Worm (Caenorhabditis elegans) whole organism, L4 larva: ENCODE data around the gene ssr-2.

Experiments
- F44E2.7 ChIP-seq: fragments of 200-800 bp; sonication (Bioruptor generic); IDR thresholded peaks from 2 replicates; pipeline ENCODE4 v2.1.2; 2022; ENCODE audit warnings: missing genetic modification characterization, missing compliant biosample characterization
- T20F7.1 ChIP-seq: fragments of 200-800 bp; sonication (Bioruptor generic); optimal IDR thresholded peaks from 2 replicates; lab custom pipeline; 2018; ENCODE audit warnings: mild to moderate bottlenecking, missing genetic modification characterization, missing compliant biosample characterization
- Y5F2A.4 ChIP-seq: fragments of 200-800 bp; sonication (Bioruptor generic); optimal IDR thresholded peaks from 2 replicates; lab custom pipeline; 2018; ENCODE audit warnings: mild to moderate bottlenecking, missing genetic modification characterization, missing compliant biosample characterization
- ZK337.2 ChIP-seq: fragments of 200-800 bp; sonication (Bioruptor generic); IDR thresholded peaks from 2 replicates; pipeline ENCODE4 v1.3.6; 2022; ENCODE audit warnings: missing genetic modification reagents, missing genetic modification characterization, missing compliant biosample characterization
- aly-2 ChIP-seq: sonication (generic microtip); optimal IDR thresholded peaks from 2 replicates; lab custom pipeline; 2018; ENCODE audit warnings: missing biosample characterization, missing genetic modification characterization
- ama-1 ChIP-seq: fragments of 150-350 bp; optimal IDR thresholded peaks from 2 replicates; lab custom pipeline; 2014; ENCODE audit warnings: inconsistent platforms, mixed read lengths
- attf-4 ChIP-seq: sonication (generic microtip); optimal IDR thresholded peaks from 3 replicates; lab custom pipeline; 2017; ENCODE audit warnings: missing biosample characterization, missing genetic modification characterization
- ceh-20 ChIP-seq: fragments of 200-800 bp; sonication (Bioruptor generic); IDR thresholded peaks from 2 replicates; pipeline ENCODE4 v1.3.6; 2022; ENCODE audit warnings: missing genetic modification reagents, missing genetic modification characterization, missing compliant biosample characterization
- ceh-44 ChIP-seq: fragments of 200-800 bp; sonication (Bioruptor generic); IDR thresholded peaks from 2 replicates; pipeline ENCODE4 v1.3.6; 2022; ENCODE audit warnings: missing genetic modification reagents, missing genetic modification characterization, missing compliant biosample characterization
- ceh-62 ChIP-seq: sonication (generic microtip); optimal IDR thresholded peaks from 2 replicates; lab custom pipeline; 2017; ENCODE audit warnings: missing biosample characterization, missing genetic modification characterization
- ceh-82 ChIP-seq: sonication (generic microtip); optimal IDR thresholded peaks from 2 replicates; lab custom pipeline; 2017; ENCODE audit warnings: missing biosample characterization, missing genetic modification characterization
- ces-1 ChIP-seq: fragments of 150-350 bp; sonication (generic microtip); optimal IDR thresholded peaks from 4 replicates; lab custom pipeline; 2014; ENCODE audit warnings: missing biosample characterization, missing genetic modification reagents, missing genetic modification characterization
- dmd-6 ChIP-seq: fragments of 200-800 bp; sonication (Bioruptor generic); IDR thresholded peaks from 2 replicates; pipeline ENCODE4 v1.3.6; 2022; ENCODE audit warnings: missing genetic modification reagents, missing genetic modification characterization, missing compliant biosample characterization
- dmd-9 ChIP-seq: fragments of 200-800 bp; sonication (Bioruptor generic); IDR thresholded peaks from 2 replicates; pipeline ENCODE4 v1.3.6; 2022; ENCODE audit warnings: missing genetic modification reagents, missing genetic modification characterization, missing compliant biosample characterization
- duxl-1 ChIP-seq: sonication (generic microtip); optimal IDR thresholded peaks from 2 replicates; lab custom pipeline; 2016; ENCODE audit warnings: mild to moderate bottlenecking, missing genetic modification characterization, moderate library complexity, missing compliant biosample characterization; ENCODE audit not compliant: poor library complexity
- dve-1 ChIP-seq: sonication (generic microtip); optimal IDR thresholded peaks from 2 replicates; lab custom pipeline; 2017; ENCODE audit warnings: antibody characterized with exemption, mild to moderate bottlenecking, missing genetic modification characterization, missing compliant biosample characterization; ENCODE audit not compliant: insufficient read depth
- egl-27 ChIP-seq: sonication (generic microtip); optimal IDR thresholded peaks from 3 replicates; lab custom pipeline; 2017; ENCODE audit warnings: missing biosample characterization, missing genetic modification reagents, missing genetic modification characterization
- egl-43 ChIP-seq: fragments of 200-800 bp; sonication (Bioruptor generic); IDR thresholded peaks from 2 replicates; pipeline ENCODE4 v1.3.6; 2022; ENCODE audit warnings: missing genetic modification reagents, missing genetic modification characterization, missing compliant biosample characterization
- gei-8 ChIP-seq: fragments of 200-800 bp; sonication (Bioruptor generic); optimal IDR thresholded peaks from 2 replicates; lab custom pipeline; 2018; ENCODE audit warnings: mild to moderate bottlenecking, missing genetic modification characterization, missing compliant biosample characterization
- hif-1 ChIP-seq, 2 experiments: sonication (generic microtip); optimal IDR thresholded peaks; 2 replicates each; lab custom pipeline; 2016 to 2017; ENCODE audit warnings: missing compliant biosample characterization in 2 of 2, missing genetic modification characterization in 2 of 2, missing genetic modification reagents in 2 of 2, missing genotype in 2 of 2, mild to moderate bottlenecking in 1 of 2
- hlh-30 ChIP-seq: sonication (generic microtip); optimal IDR thresholded peaks from 2 replicates; lab custom pipeline; 2017; ENCODE audit warnings: antibody characterized with exemption, mild to moderate bottlenecking, missing genetic modification characterization, missing compliant biosample characterization; ENCODE audit not compliant: insufficient read depth
- jun-1 ChIP-seq: fragments of 150-350 bp; optimal IDR thresholded peaks from 2 replicates; lab custom pipeline; 2014; ENCODE audit warnings: missing biosample characterization, missing genetic modification reagents, missing genetic modification characterization
- lim-7 ChIP-seq: fragments of 200-800 bp; sonication (Bioruptor generic); IDR thresholded peaks from 2 replicates; pipeline ENCODE4 v1.3.6; 2022; ENCODE audit warnings: missing genetic modification characterization, missing compliant biosample characterization
- lin-1 ChIP-seq: fragments of 200-800 bp; sonication (Bioruptor generic); IDR thresholded peaks from 2 replicates; pipeline ENCODE4 v1.3.6; 2022; ENCODE audit warnings: missing genetic modification reagents, missing genetic modification characterization, missing compliant biosample characterization
- lin-13 ChIP-seq: fragments of 150-350 bp; optimal IDR thresholded peaks from 2 replicates; lab custom pipeline; 2014; ENCODE audit warnings: missing biosample characterization, missing genetic modification reagents, missing genetic modification characterization
- lin-15B ChIP-seq: fragments of 150-350 bp; sonication (generic microtip); optimal IDR thresholded peaks from 3 replicates; lab custom pipeline; 2014; ENCODE audit warnings: missing biosample characterization, missing genetic modification characterization
- mdl-1 ChIP-seq, 2 experiments: fragments of 150-350 bp in 1 of 2; sonication (generic microtip) in 1 of 2; optimal IDR thresholded peaks; 2 replicates each; lab custom pipeline; 2014 to 2017; ENCODE audit warnings: missing biosample characterization in 2 of 2, missing genetic modification characterization in 2 of 2
- mep-1 ChIP-seq: fragments of 150-350 bp; sonication (generic microtip); optimal IDR thresholded peaks from 3 replicates; lab custom pipeline; 2014; ENCODE audit warnings: missing biosample characterization, missing genetic modification characterization
- mxl-2 ChIP-seq: fragments of 200-800 bp; sonication (Bioruptor generic); conservative IDR thresholded peaks from 2 replicates; pipeline ENCODE4 v1.3.6; 2022; ENCODE audit warnings: missing genetic modification reagents, missing genetic modification characterization, missing compliant biosample characterization
- nhr-10 ChIP-seq: fragments of 150-350 bp; optimal IDR thresholded peaks from 2 replicates; lab custom pipeline; 2014; ENCODE audit warnings: missing biosample characterization, missing genetic modification characterization
- nhr-102 ChIP-seq: sonication (generic microtip); optimal IDR thresholded peaks from 2 replicates; lab custom pipeline; 2016; ENCODE audit warnings: mild to moderate bottlenecking, missing genetic modification characterization, moderate library complexity, missing compliant biosample characterization
- nhr-11 ChIP-seq: fragments of 150-350 bp; optimal IDR thresholded peaks from 2 replicates; lab custom pipeline; 2014; ENCODE audit warnings: missing biosample characterization, missing genetic modification characterization
- nhr-41 ChIP-seq: fragments of 200-800 bp; sonication (Bioruptor generic); IDR thresholded peaks from 2 replicates; pipeline ENCODE4 v1.3.6; 2022; ENCODE audit warnings: missing genetic modification reagents, missing genetic modification characterization, missing compliant biosample characterization
- nhr-76 ChIP-seq: fragments of 150-350 bp; optimal IDR thresholded peaks from 2 replicates; lab custom pipeline; 2014; ENCODE audit warnings: missing biosample characterization, missing genetic modification characterization
- pha-4 ChIP-seq, 2 experiments: fragments of 150-350 bp in 1 of 2; fragments of 200-800 bp in 1 of 2; sonication (Bioruptor generic) in 1 of 2; IDR thresholded peaks in 1 of 2; optimal IDR thresholded peaks in 1 of 2; 2 replicates each; pipeline versions ENCODE4 v1.3.6 to Lab custom; 2014 to 2022; ENCODE audit warnings: missing genetic modification characterization in 2 of 2, missing genetic modification reagents in 2 of 2, missing biosample characterization in 1 of 2, missing compliant biosample characterization in 1 of 2
- php-3 ChIP-seq: fragments of 200-800 bp; sonication (Bioruptor generic); IDR thresholded peaks from 2 replicates; pipeline ENCODE4 v1.3.6; 2022; ENCODE audit warnings: missing genetic modification reagents, missing genetic modification characterization, missing compliant biosample characterization
- saeg-2 ChIP-seq: fragments of 200-800 bp; sonication (Bioruptor generic); IDR thresholded peaks from 2 replicates; pipeline ENCODE4 v1.3.6; 2022; ENCODE audit warnings: missing genetic modification reagents, missing genetic modification characterization, missing compliant biosample characterization
- set-16 ChIP-seq: fragments of 200-800 bp; sonication (Bioruptor generic); IDR thresholded peaks from 2 replicates; pipeline ENCODE4 v1.3.6; 2022; ENCODE audit warnings: missing genetic modification reagents, missing genetic modification characterization, missing compliant biosample characterization
- spr-1 ChIP-seq: sonication (generic microtip); optimal IDR thresholded peaks from 2 replicates; lab custom pipeline; 2016; ENCODE audit warnings: mild to moderate bottlenecking, missing genetic modification characterization, missing compliant biosample characterization
- spr-3 ChIP-seq: fragments of 200-800 bp; sonication (Bioruptor generic); optimal IDR thresholded peaks from 2 replicates; lab custom pipeline; 2018; ENCODE audit warnings: mild to moderate bottlenecking, missing genetic modification characterization, missing compliant biosample characterization
- tag-97 ChIP-seq: fragments of 200-800 bp; sonication (Bioruptor generic); IDR thresholded peaks from 2 replicates; pipeline ENCODE4 v1.3.6; 2022; ENCODE audit warnings: missing genetic modification characterization, missing compliant biosample characterization
- unc-39 ChIP-seq: sonication (generic microtip); optimal IDR thresholded peaks from 2 replicates; lab custom pipeline; 2017; ENCODE audit warnings: missing biosample characterization, missing genetic modification characterization
- unc-62 ChIP-seq, 3 experiments: fragments of 150-350 bp in 1 of 3; sonication (generic microtip); optimal IDR thresholded peaks in 2 of 3; peaks in 1 of 3; 1 replicate in 1 of 3; 2 replicates in 2 of 3; lab custom pipeline; 2014 to 2017; ENCODE audit warnings: missing biosample characterization in 3 of 3, missing genetic modification characterization in 3 of 3, missing genetic modification reagents in 3 of 3, missing genotype in 1 of 3
- vab-7 ChIP-seq: fragments of 200-800 bp; sonication (Bioruptor generic); IDR thresholded peaks from 2 replicates; pipeline ENCODE4 v1.3.6; 2022; ENCODE audit warnings: missing genetic modification reagents, missing genetic modification characterization, missing compliant biosample characterization
- zag-1 ChIP-seq: fragments of 150-350 bp; optimal IDR thresholded peaks from 2 replicates; lab custom pipeline; 2014; ENCODE audit warnings: missing biosample characterization, missing genetic modification characterization
- zfp-3 ChIP-seq: fragments of 200-800 bp; sonication (Bioruptor generic); conservative IDR thresholded peaks from 2 replicates; pipeline ENCODE4 v1.3.6; 2022; ENCODE audit warnings: missing genetic modification reagents, missing genetic modification characterization, missing compliant biosample characterization
- zip-11 ChIP-seq: fragments of 200-800 bp; sonication (Bioruptor generic); IDR thresholded peaks from 2 replicates; pipeline ENCODE4 v1.3.6; 2022; ENCODE audit warnings: missing genetic modification characterization, missing compliant biosample characterization

ssr-2 gene

ce11 chrX:2838619-2839018, 11.1 kb upstream of the ssr-2 start (continued):
- TF ChIP-seq saeg-2 (no peak), dve-1 (tag; lab: Kevin White, UChicago) (peak; percentile 37), unc-62 (GFP tag; optimal IDR thresholded peaks at IDR 0.05 in 1 of 2; lab: Kevin White, UChicago) (no peak), unc-62 (tag; optimal IDR thresholded peaks at IDR 0.05; lab: Kevin White, UChicago) (no peak), gei-8 (GFP tag; lab: Kevin White, UChicago) (no peak), ceh-44 (GFP tag; lab: Robert Waterston, UW) (no peak), vab-7 (GFP tag; lab: Robert Waterston, UW) (no peak), spr-1 (tag; lab: Kevin White, UChicago) (no peak), aly-2 (no peak), attf-4 (no peak), mdl-1 (tag; optimal IDR thresholded peaks at IDR 0.05; lab: Kevin White, UChicago) (no peak), ceh-20 (no peak), tag-97 (no peak), lin-13 (no peak), lin-1 (GFP tag; lab: Robert Waterston, UW) (no peak), Y5F2A.4 (no peak)

ce11 chrX:2837477-2837876, 9.9 kb upstream of the ssr-2 start:
- TF ChIP-seq unc-39 (no peak), ceh-82 (tag; lab: Kevin White, UChicago) (no peak), zag-1 (tag; lab: Kevin White, UChicago) (no peak), nhr-41 (GFP tag; lab: Robert Waterston, UW) (no peak), dmd-6 (peak; percentile 32; the same call in 1 of the 2 replicates), ZK337.2 (GFP tag; lab: Robert Waterston, UW) (no peak), duxl-1 (no peak), nhr-11 (tag; lab: Kevin White, UChicago) (no peak), spr-3 (GFP tag; lab: Kevin White, UChicago) (no peak), dmd-9 (GFP tag; lab: Robert Waterston, UW) (no peak), mdl-1 (tag; optimal IDR thresholded peaks at IDR 0.05; lab: Kevin White, UChicago) (peak in 1 of 2 experiments; percentile 18), mxl-2 (GFP tag; lab: Robert Waterston, UW) (no peak), hif-1 (tag; optimal IDR thresholded peaks at IDR 0.05; lab: Kevin White, UChicago) (no peak), nhr-76 (tag; lab: Kevin White, UChicago) (no peak), attf-4 (no peak), mep-1 (tag; lab: Kevin White, UChicago) (no peak), jun-1 (tag; lab: Kevin White, UChicago) (no peak), hlh-30 (tag; lab: Kevin White, UChicago) (peak; percentile 21), F44E2.7 (GFP tag; lab: Robert Waterston, UW) (no peak), egl-43 (GFP tag; lab: Robert Waterston, UW) (no peak), set-16 (no peak), ces-1 (GFP tag; lab: Kevin White, UChicago) (no peak), nhr-102 (no peak), lin-15B (no peak), vab-7 (GFP tag; lab: Robert Waterston, UW) (no peak), ama-1 (lab: Kevin White, UChicago) (no peak), php-3 (peak; percentile 57; the same call in 1 of the 2 replicates), egl-27 (tag; lab: Kevin White, UChicago) (no peak), zfp-3 (no peak), nhr-10 (no peak), pha-4 (GFP tag; IDR thresholded peaks at IDR 0.05; lab: Robert Waterston, UW) (no peak), pha-4 (tag; optimal IDR thresholded peaks at IDR 0.05; lab: Kevin White, UChicago) (no peak), dve-1 (tag; lab: Kevin White, UChicago) (no peak), T20F7.1 (GFP tag; lab: Kevin White, UChicago) (no peak), lim-7 (GFP tag; lab: Robert Waterston, UW) (no peak), ceh-62 (tag; lab: Kevin White, UChicago) (no peak), zip-11 (GFP tag; lab: Robert Waterston, UW) (no peak)
- TF ChIP-seq, all 104 proteins: peak for 4
